Worm (Caenorhabditis elegans) whole organism, L3 larva: ENCODE data around the gene dhrs-4.
A peak's percentile ranks its signal among the peaks of the same experiment; 100 is the strongest.

Source experiments
- R02D3.7 ChIP-seq: fragments of 150-350 bp; optimal IDR thresholded peaks from 2 replicates; lab custom pipeline; 2014; ENCODE audit warnings: missing biosample characterization, missing genetic modification characterization
- ZK546.5 ChIP-seq: sonication (generic microtip); optimal IDR thresholded peaks from 2 replicates; lab custom pipeline; 2017; ENCODE audit warnings: missing biosample characterization, missing genetic modification characterization
- aly-2 ChIP-seq: fragments of 150-350 bp; optimal IDR thresholded peaks from 2 replicates; lab custom pipeline; 2014; ENCODE audit warnings: missing biosample characterization, missing genetic modification characterization
- ama-1 ChIP-seq: fragments of 150-350 bp; optimal IDR thresholded peaks from 2 replicates; lab custom pipeline; 2018
- ceh-16 ChIP-seq: sonication (generic microtip); optimal IDR thresholded peaks from 2 replicates; lab custom pipeline; 2017; ENCODE audit warnings: missing biosample characterization, missing genetic modification characterization
- ceh-28 ChIP-seq: fragments of 150-350 bp; optimal IDR thresholded peaks from 2 replicates; lab custom pipeline; 2014; ENCODE audit warnings: missing biosample characterization, missing genetic modification reagents, missing genetic modification characterization
- ceh-82 ChIP-seq: fragments of 150-350 bp; optimal IDR thresholded peaks from 2 replicates; lab custom pipeline; 2014; ENCODE audit warnings: missing biosample characterization, missing genetic modification characterization
- ceh-9 ChIP-seq: sonication (generic microtip); optimal IDR thresholded peaks from 2 replicates; lab custom pipeline; 2018; ENCODE audit warnings: missing biosample characterization, missing genetic modification characterization
- daf-12 ChIP-seq: fragments of 150-350 bp; optimal IDR thresholded peaks from 2 replicates; lab custom pipeline; 2014; ENCODE audit warnings: missing biosample characterization, missing genetic modification reagents, missing genetic modification characterization
- egl-27 ChIP-seq: sonication (generic microtip); optimal IDR thresholded peaks from 4 replicates; lab custom pipeline; 2017; ENCODE audit warnings: missing biosample characterization, missing genetic modification reagents, missing genetic modification characterization
- egl-5 ChIP-seq: fragments of 150-350 bp; optimal IDR thresholded peaks from 2 replicates; lab custom pipeline; 2017; ENCODE audit warnings: missing biosample characterization, missing genetic modification reagents, missing genetic modification characterization, inconsistent platforms
- elt-1 ChIP-seq: fragments of 150-350 bp; optimal IDR thresholded peaks from 2 replicates; lab custom pipeline; 2014; ENCODE audit warnings: missing biosample characterization, missing genetic modification characterization
- elt-2 ChIP-seq: sonication (generic microtip); optimal IDR thresholded peaks from 2 replicates; lab custom pipeline; 2016; ENCODE audit warnings: missing genetic modification reagents, mild to moderate bottlenecking, missing genetic modification characterization, missing compliant biosample characterization
- elt-3 ChIP-seq, 3 experiments: fragments of 150-350 bp in 1 of 3; sonication (generic microtip) in 2 of 3; optimal IDR thresholded peaks; 2 replicates in 2 of 3; 4 replicates in 1 of 3; lab custom pipeline; 2014 to 2017; ENCODE audit warnings: missing biosample characterization in 3 of 3, missing genetic modification characterization in 3 of 3
- eor-1 ChIP-seq, 2 experiments: fragments of 150-350 bp; optimal IDR thresholded peaks; 2 replicates each; lab custom pipeline; 2014 to 2018; ENCODE audit warnings: missing biosample characterization in 2 of 2, missing genetic modification characterization in 2 of 2
- fkh-10 ChIP-seq: sonication (generic microtip); optimal IDR thresholded peaks from 2 replicates; lab custom pipeline; 2017; ENCODE audit warnings: missing biosample characterization, missing genetic modification reagents, missing genetic modification characterization
- fkh-2 ChIP-seq: fragments of 150-350 bp; optimal IDR thresholded peaks from 2 replicates; lab custom pipeline; 2014; ENCODE audit warnings: missing biosample characterization, missing genetic modification reagents, missing genetic modification characterization
- fos-1 ChIP-seq: fragments of 150-350 bp; optimal IDR thresholded peaks from 2 replicates; lab custom pipeline; 2014; ENCODE audit warnings: missing biosample characterization, missing genetic modification characterization
- hmg-11 ChIP-seq: sonication (generic microtip); optimal IDR thresholded peaks from 2 replicates; lab custom pipeline; 2016; ENCODE audit warnings: missing genetic modification characterization, missing compliant biosample characterization
- jun-1 ChIP-seq: fragments of 150-350 bp; optimal IDR thresholded peaks from 2 replicates; lab custom pipeline; 2014; ENCODE audit warnings: missing biosample characterization, missing genetic modification reagents, missing genetic modification characterization
- lin-15B ChIP-seq: fragments of 150-350 bp; optimal IDR thresholded peaks from 2 replicates; lab custom pipeline; 2014; ENCODE audit warnings: missing biosample characterization, missing genetic modification characterization
- lin-39 ChIP-seq: fragments of 150-350 bp; optimal IDR thresholded peaks from 2 replicates; lab custom pipeline; 2018; ENCODE audit warnings: missing biosample characterization, missing genetic modification reagents, missing genetic modification characterization
- lsy-12 ChIP-seq: sonication (generic microtip); optimal IDR thresholded peaks from 2 replicates; lab custom pipeline; 2016; ENCODE audit warnings: mild to moderate bottlenecking, missing genetic modification characterization, missing compliant biosample characterization
- mdl-1 ChIP-seq: fragments of 150-350 bp; optimal IDR thresholded peaks from 2 replicates; lab custom pipeline; 2014; ENCODE audit warnings: missing biosample characterization, missing genetic modification characterization
- mml-1 ChIP-seq: fragments of 150-350 bp; sonication (generic microtip); optimal IDR thresholded peaks from 3 replicates; lab custom pipeline; 2014; ENCODE audit warnings: missing biosample characterization, missing genetic modification characterization
- nfya-1 ChIP-seq: sonication (generic microtip); optimal IDR thresholded peaks from 2 replicates; lab custom pipeline; 2017; ENCODE audit warnings: missing genetic modification characterization, mild to moderate bottlenecking, missing compliant biosample characterization, antibody characterized with exemption, moderate library complexity; ENCODE audit not compliant: insufficient read depth
- nhr-11 ChIP-seq: fragments of 150-350 bp; optimal IDR thresholded peaks from 2 replicates; lab custom pipeline; 2014; ENCODE audit warnings: missing biosample characterization, missing genetic modification characterization
- nhr-12 ChIP-seq: fragments of 150-350 bp; optimal IDR thresholded peaks from 2 replicates; lab custom pipeline; 2014; ENCODE audit warnings: missing biosample characterization, missing genetic modification characterization
- nhr-23 ChIP-seq: fragments of 150-350 bp; optimal IDR thresholded peaks from 2 replicates; lab custom pipeline; 2014; ENCODE audit warnings: missing biosample characterization, missing genetic modification reagents, missing genetic modification characterization
- nhr-237 ChIP-seq: fragments of 150-350 bp; optimal IDR thresholded peaks from 2 replicates; lab custom pipeline; 2014; ENCODE audit warnings: missing biosample characterization, missing genetic modification characterization
- nhr-25 ChIP-seq: sonication (generic microtip); optimal IDR thresholded peaks from 2 replicates; lab custom pipeline; 2017; ENCODE audit warnings: missing biosample characterization, missing genetic modification characterization
- nhr-28 ChIP-seq: fragments of 150-350 bp; optimal IDR thresholded peaks from 2 replicates; lab custom pipeline; 2014; ENCODE audit warnings: missing biosample characterization, missing genetic modification characterization
- nhr-43 ChIP-seq: sonication (generic microtip); optimal IDR thresholded peaks from 2 replicates; lab custom pipeline; 2016; ENCODE audit warnings: mild to moderate bottlenecking, missing genetic modification characterization, missing compliant biosample characterization; ENCODE audit not compliant: poor library complexity, severe bottlenecking
- nhr-67 ChIP-seq: fragments of 150-350 bp; optimal IDR thresholded peaks from 2 replicates; lab custom pipeline; 2014; ENCODE audit warnings: missing biosample characterization, missing genetic modification characterization
- nhr-76 ChIP-seq: fragments of 150-350 bp; sonication (generic microtip); optimal IDR thresholded peaks from 5 replicates; lab custom pipeline; 2014; ENCODE audit warnings: missing biosample characterization, missing genetic modification characterization
- nhr-77 ChIP-seq: fragments of 150-350 bp; optimal IDR thresholded peaks from 2 replicates; lab custom pipeline; 2014; ENCODE audit warnings: missing biosample characterization, missing genetic modification characterization
- pha-4 ChIP-seq: fragments of 150-350 bp; optimal IDR thresholded peaks from 2 replicates; lab custom pipeline; 2014; ENCODE audit warnings: missing biosample characterization, missing genetic modification reagents, missing genetic modification characterization
- pqm-1 ChIP-seq: fragments of 150-350 bp; optimal IDR thresholded peaks from 2 replicates; lab custom pipeline; 2017; ENCODE audit warnings: missing biosample characterization, missing genetic modification characterization, inconsistent platforms
- sea-2 ChIP-seq: fragments of 150-350 bp; sonication (generic microtip); optimal IDR thresholded peaks from 4 replicates; lab custom pipeline; 2014; ENCODE audit warnings: missing biosample characterization, missing genetic modification reagents, missing genetic modification characterization
- skn-1 ChIP-seq: fragments of 150-350 bp; optimal IDR thresholded peaks from 2 replicates; lab custom pipeline; 2014; ENCODE audit warnings: missing biosample characterization, missing genetic modification characterization
- snpc-4 ChIP-seq: fragments of 150-350 bp; optimal IDR thresholded peaks from 2 replicates; lab custom pipeline; 2014; ENCODE audit warnings: missing biosample characterization, missing genetic modification characterization
- tbx-2 ChIP-seq: sonication (generic microtip); optimal IDR thresholded peaks from 2 replicates; lab custom pipeline; 2016; ENCODE audit warnings: mild to moderate bottlenecking, missing genetic modification characterization, missing compliant biosample characterization
- unc-39 ChIP-seq: sonication (generic microtip); optimal IDR thresholded peaks from 4 replicates; lab custom pipeline; 2017; ENCODE audit warnings: missing biosample characterization, missing genetic modification characterization
- zag-1 ChIP-seq: fragments of 150-350 bp; optimal IDR thresholded peaks from 2 replicates; lab custom pipeline; 2014; ENCODE audit warnings: missing biosample characterization, missing genetic modification characterization
- ztf-11 ChIP-seq: fragments of 150-350 bp; optimal IDR thresholded peaks from 2 replicates; lab custom pipeline; 2014; ENCODE audit warnings: missing biosample characterization, missing genetic modification characterization
- ztf-4 ChIP-seq: fragments of 150-350 bp; optimal IDR thresholded peaks from 2 replicates; lab custom pipeline; 2014; ENCODE audit warnings: missing biosample characterization, missing genetic modification characterization

Gene dhrs-4

DNA sequence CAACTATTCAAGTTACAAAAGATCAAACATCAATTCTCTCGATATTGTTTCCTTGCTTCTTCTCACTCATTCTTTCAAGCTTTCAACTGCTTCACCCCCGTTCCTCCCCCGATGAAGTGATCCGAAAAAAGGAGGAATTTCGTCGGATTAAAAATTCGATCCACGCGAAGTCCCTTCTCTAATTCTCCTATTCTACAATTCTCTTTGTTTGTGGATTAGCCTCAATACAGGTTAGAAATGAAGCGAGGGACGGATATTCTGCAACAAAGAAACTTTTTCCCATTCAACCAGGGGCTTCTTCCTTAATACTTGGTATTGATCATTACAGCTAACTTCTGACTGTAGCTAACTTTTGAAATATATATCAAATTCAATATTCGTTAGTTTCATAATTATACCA, 22.4 kb downstream of the dhrs-4 start, which contains the start of gene grl-2:
Gene grl-2, plus strand, starts transcription at position 301 of the 400 bp plus-strand sequence.
- TF ChIP-seq skn-1 (tag; lab: Kevin White, UChicago) = no peak
- no peak for TF ChIP-seq ztf-11 (tag; lab: Kevin White, UChicago)
- no peak for TF ChIP-seq nhr-25 (tag; lab: Kevin White, UChicago)
- TF ChIP-seq ceh-28 = no peak
- no peak for TF ChIP-seq sea-2
- no peak for TF ChIP-seq pqm-1 (tag; lab: Kevin White, UChicago)
- TF ChIP-seq elt-1 (tag; lab: Kevin White, UChicago) = no peak
- no peak for TF ChIP-seq nhr-28 (tag; lab: Kevin White, UChicago)
- TF ChIP-seq lin-39 (tag; lab: Kevin White, UChicago) = no peak
- TF ChIP-seq jun-1 (tag; lab: Kevin White, UChicago) = no peak
- no peak for TF ChIP-seq ZK546.5 (tag; lab: Kevin White, UChicago)
- no peak for TF ChIP-seq nhr-67 (tag; lab: Kevin White, UChicago)
- TF ChIP-seq mdl-1 = no peak

DNA sequence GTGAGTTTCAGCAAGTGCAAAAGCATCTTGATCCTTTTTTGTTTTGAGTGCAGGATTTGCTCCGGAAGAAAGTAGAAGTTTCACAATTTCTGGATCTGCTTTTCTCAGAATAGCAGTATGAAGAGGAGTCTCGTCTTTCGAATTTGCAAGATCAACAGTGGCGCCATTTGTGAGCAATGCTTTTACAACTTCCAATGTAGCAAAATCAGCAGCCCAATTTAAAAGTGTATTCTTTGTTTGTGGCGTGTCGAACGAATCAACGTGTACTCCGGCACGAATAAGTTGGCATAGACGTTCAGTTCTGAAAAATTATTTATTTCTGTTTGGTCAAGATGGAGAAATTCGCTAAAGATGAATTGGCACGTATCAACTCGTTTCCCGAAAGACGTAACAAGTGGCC, 27.2 kb downstream of the dhrs-4 start, which contains the start of gene T16G1.13:
Gene T16G1.13, plus strand, starts transcription at position 301 of the 400 bp plus-strand sequence.
- no peak for TF ChIP-seq fkh-2 (tag; lab: Kevin White, UChicago)
- TF ChIP-seq nhr-28 (tag; lab: Kevin White, UChicago) = no peak
- TF ChIP-seq nhr-43 (tag; lab: Kevin White, UChicago) = no peak
- TF ChIP-seq fkh-10 = no peak
- no peak for TF ChIP-seq elt-1 (tag; lab: Kevin White, UChicago)
- no peak for TF ChIP-seq fos-1 (tag; lab: Kevin White, UChicago)
- no peak for TF ChIP-seq nhr-237
- TF ChIP-seq ztf-4 = no peak
- no peak for TF ChIP-seq unc-39
- TF ChIP-seq sea-2 = no peak
- no peak for TF ChIP-seq jun-1 (tag; lab: Kevin White, UChicago)

DNA sequence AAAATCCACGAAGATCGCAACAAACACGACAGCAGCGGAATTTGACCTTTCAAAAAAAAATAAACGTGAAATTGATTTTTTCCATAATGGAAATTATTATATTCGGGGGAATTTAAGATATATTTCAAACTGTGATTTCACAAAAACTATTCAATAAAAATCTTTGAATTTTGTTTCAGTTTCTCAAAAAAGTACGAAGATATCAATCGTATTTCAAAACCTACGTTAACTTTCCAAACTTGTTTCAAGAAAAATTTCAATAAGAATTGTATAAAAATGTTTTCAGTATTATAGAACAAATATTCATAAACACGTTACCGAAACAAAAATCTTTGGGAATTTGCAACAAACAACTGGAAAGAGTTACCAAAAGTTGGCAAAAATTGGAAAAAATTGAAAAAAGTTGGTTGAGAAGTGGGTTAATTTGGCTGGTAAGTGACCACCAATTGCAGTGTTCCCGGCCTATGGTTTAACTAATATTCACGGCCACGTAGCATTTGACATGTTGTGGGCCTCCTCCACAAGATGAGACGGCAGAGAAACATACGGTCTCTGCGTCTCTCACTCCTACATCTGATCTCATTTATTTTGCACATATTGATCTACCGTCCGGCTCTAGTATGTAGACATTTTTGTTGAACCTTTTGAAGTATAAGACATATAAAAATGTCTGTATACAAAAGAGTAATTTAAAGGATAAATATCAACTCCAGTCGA, 28.6 kb downstream of the dhrs-4 start, which contains the start of the genes T16G1.9 and T16G1.18:
Gene T16G1.9, minus strand, starts transcription at position 51 of the 717 bp plus-strand sequence.
Gene T16G1.18, plus strand, starts transcription at position 493 of the 717 bp plus-strand sequence.
- TF ChIP-seq nhr-23 = peak; percentile 18
- peak; percentile 72 for TF ChIP-seq ama-1 (lab: Kevin White, UChicago)
- no peak for TF ChIP-seq nfya-1 (tag; lab: Kevin White, UChicago)
- no peak for TF ChIP-seq nhr-11 (tag; lab: Kevin White, UChicago)
- no peak for TF ChIP-seq fos-1 (tag; lab: Kevin White, UChicago)
- no peak for TF ChIP-seq zag-1
- TF ChIP-seq ZK546.5 (tag; lab: Kevin White, UChicago) = no peak
- TF ChIP-seq nhr-43 (tag; lab: Kevin White, UChicago) = peak; percentile 6
- peak; percentile 42 for TF ChIP-seq elt-2 (tag; lab: Kevin White, UChicago)
- no peak for TF ChIP-seq ztf-4
- TF ChIP-seq fkh-10 = no peak
- TF ChIP-seq nhr-237 = no peak
- TF ChIP-seq ceh-9 (tag; lab: Kevin White, UChicago) = no peak
- peak; percentile 58 for TF ChIP-seq lin-15B
- no peak for TF ChIP-seq egl-5
- no peak for TF ChIP-seq ztf-11 (tag; lab: Kevin White, UChicago)
- TF ChIP-seq jun-1 (tag; lab: Kevin White, UChicago) = no peak
- no peak for TF ChIP-seq ceh-28
- TF ChIP-seq egl-27 (tag; lab: Kevin White, UChicago) = no peak
- TF ChIP-seq mml-1 = no peak
- no peak for TF ChIP-seq unc-39
- no peak for TF ChIP-seq R02D3.7 (tag; lab: Kevin White, UChicago)
- TF ChIP-seq nhr-28 (tag; lab: Kevin White, UChicago) = no peak
- TF ChIP-seq mdl-1 = no peak
- no peak for TF ChIP-seq ceh-16 (tag; lab: Kevin White, UChicago)
- TF ChIP-seq nhr-12 = no peak
- no peak for TF ChIP-seq eor-1 (tag; optimal IDR thresholded peaks at IDR 0.05; lab: Kevin White, UChicago)
- TF ChIP-seq hmg-11 (tag; lab: Kevin White, UChicago) = peak; percentile 42
- TF ChIP-seq lin-39 (tag; lab: Kevin White, UChicago) = peak; percentile 4
- no peak for TF ChIP-seq elt-3 (tag; optimal IDR thresholded peaks at IDR 0.05; lab: Kevin White, UChicago)
- no peak for TF ChIP-seq nhr-76
- TF ChIP-seq lsy-12 = no peak
- TF ChIP-seq sea-2 = no peak
- no peak for TF ChIP-seq nhr-67 (tag; lab: Kevin White, UChicago)
- peak; percentile 54 for TF ChIP-seq snpc-4 (tag; lab: Kevin White, UChicago)
- no peak for TF ChIP-seq ceh-82
- TF ChIP-seq elt-1 (tag; lab: Kevin White, UChicago) = no peak
- peak; percentile 22 for TF ChIP-seq pqm-1 (tag; lab: Kevin White, UChicago)
- no peak for TF ChIP-seq tbx-2
- TF ChIP-seq nhr-25 (tag; lab: Kevin White, UChicago) = peak; percentile 54
- TF ChIP-seq nhr-77 (tag; lab: Kevin White, UChicago) = no peak
- TF ChIP-seq skn-1 (tag; lab: Kevin White, UChicago) = no peak
- TF ChIP-seq aly-2 = no peak
- TF ChIP-seq pha-4 (tag; lab: Kevin White, UChicago) = peak; percentile 71
- TF ChIP-seq daf-12 (tag; lab: Kevin White, UChicago) = no peak
